Fruit fly (Drosophila melanogaster): ENCODE measurements around the gene Hexo2.

Gene Hexo2

dm6 chrX:8709234-8709843, at the start of gene Hexo2:
Gene Hexo2, plus strand, starts transcription at chrX:8709652.
- TF ChIP-seq Gug (GFP tag; IDR thresholded peaks at IDR 0.05) (peak; percentile 98), net (GFP tag; optimal IDR thresholded peaks at IDR 0.05) (peak; percentile 98), CG1621 (tag; optimal IDR thresholded peaks at IDR 0.05) (peak; percentile 95), Hr4 (GFP tag; optimal IDR thresholded peaks at IDR 0.05) (peak; percentile 99), topi (GFP tag; optimal IDR thresholded peaks at IDR 0.05) (peak; percentile 99), Eip78C (GFP tag) (peak; percentile 99), CG6808 (GFP tag; optimal IDR thresholded peaks at IDR 0.05) (peak; percentile 86), dsx (GFP tag; optimal IDR thresholded peaks at IDR 0.05; ENCODE audit: poor library complexity, severe bottlenecking) (peak; percentile 90), spab (GFP tag; optimal IDR thresholded peaks at IDR 0.05) (peak; percentile 92), svp (GFP tag) (peak; percentile 99), CG34406 (GFP tag; optimal IDR thresholded peaks at IDR 0.05) (peak; percentile 96), cyc (GFP tag; optimal IDR thresholded peaks at IDR 0.05) (peak; percentile 99), CG6276 (GFP tag; optimal IDR thresholded peaks at IDR 0.05) (peak; percentile 97), CG8319 (GFP tag; optimal IDR thresholded peaks at IDR 0.05) (peak; percentile 96), CG10631 (GFP tag; optimal IDR thresholded peaks at IDR 0.05) (peak; percentile 97), salr (GFP tag; optimal IDR thresholded peaks at IDR 0.05) (peak; percentile 94 to 96), CG6854 (GFP tag; optimal IDR thresholded peaks at IDR 0.05) (peak; percentile 95), CG3032 (tag; optimal IDR thresholded peaks at IDR 0.05) (peak; percentile 94), CG31627 (GFP tag; optimal IDR thresholded peaks at IDR 0.05) (peak; percentile 99), esn (GFP tag; optimal IDR thresholded peaks at IDR 0.05) (peak; percentile 99), Met (GFP tag; optimal IDR thresholded peaks at IDR 0.05) (peak; percentile 98), Lpt (GFP tag; optimal IDR thresholded peaks at IDR 0.05) (peak; percentile 98), CG6163 (GFP tag; IDR thresholded peaks at IDR 0.05) (peak; percentile 99), CG32006 (GFP tag; optimal IDR thresholded peaks at IDR 0.05) (peak; percentile 99), Blimp-1 (GFP tag; optimal IDR thresholded peaks at IDR 0.05) (peak; percentile 93), Sox15 (GFP tag; optimal IDR thresholded peaks at IDR 0.05) (peak; percentile 98), Ets96B (tag; optimal IDR thresholded peaks at IDR 0.05) (peak; percentile 92), CG11294 (GFP tag; IDR thresholded peaks at IDR 0.05) (peak; percentile 97), fkh (GFP tag; optimal IDR thresholded peaks at IDR 0.05) (no peak), Hr39 (GFP tag; optimal IDR thresholded peaks at IDR 0.05) (peak; percentile 99), Eip75B (GFP tag; optimal IDR thresholded peaks at IDR 0.05) (peak; percentile 98), Ets21C (GFP tag; optimal IDR thresholded peaks at IDR 0.05) (peak; percentile 97), CG10669 (GFP tag; optimal IDR thresholded peaks at IDR 0.05) (peak; percentile 95), CG9139 (GFP tag; optimal IDR thresholded peaks at IDR 0.05) (peak; percentile 89), Sox102F (GFP tag; optimal IDR thresholded peaks at IDR 0.05) (peak; percentile 98), acj6 (GFP tag; optimal IDR thresholded peaks at IDR 0.05) (peak; percentile 99), ss (GFP tag; optimal IDR thresholded peaks at IDR 0.05) (peak; percentile 86 to 90), CG16779 (tag; optimal IDR thresholded peaks at IDR 0.05) (peak; percentile 93), Eip93F (GFP tag; optimal IDR thresholded peaks at IDR 0.05) (peak; percentile 96), OdsH (GFP tag; optimal IDR thresholded peaks at IDR 0.05) (peak; percentile 98), vri (GFP tag; optimal IDR thresholded peaks at IDR 0.05) (peak; percentile 94), CG7368 (GFP tag; optimal IDR thresholded peaks at IDR 0.05) (peak; percentile 99), Hr38 (GFP tag; optimal IDR thresholded peaks at IDR 0.05) (peak; percentile 95), CG6792 (GFP tag; optimal IDR thresholded peaks at IDR 0.05) (peak; percentile 99), lz (GFP tag; optimal IDR thresholded peaks at IDR 0.05) (peak; percentile 99), Smox (GFP tag; optimal IDR thresholded peaks at IDR 0.05) (peak; percentile 98), CG11762 (GFP tag; optimal IDR thresholded peaks at IDR 0.05; ENCODE audit: insufficient read depth) (peak; percentile 96), CG4318 (GFP tag; optimal IDR thresholded peaks at IDR 0.05) (peak; percentile 99), CG8119 (GFP tag; IDR thresholded peaks at IDR 0.05) (peak; percentile 98), dac (GFP tag; optimal IDR thresholded peaks at IDR 0.05) (peak; percentile 99), CG11902 (GFP tag; optimal IDR thresholded peaks at IDR 0.05) (peak; percentile 98)
